Worm (Caenorhabditis elegans) whole organism, late embryonic: ENCODE results near the gene C37E2.2.

Source experiments
- C08G9.2 ChIP-seq: sonication (generic microtip); optimal IDR thresholded peaks from 2 replicates; lab custom pipeline; 2016; ENCODE audit warnings: mild to moderate bottlenecking, missing genetic modification characterization, moderate library complexity, missing compliant biosample characterization
- ahr-1 ChIP-seq: sonication (generic microtip); optimal IDR thresholded peaks from 2 replicates; lab custom pipeline; 2016; ENCODE audit warnings: missing genetic modification characterization, missing compliant biosample characterization
- ceh-14 ChIP-seq: sonication (generic microtip); optimal IDR thresholded peaks from 2 replicates; lab custom pipeline; 2016; ENCODE audit warnings: missing genotype, missing genetic modification characterization, missing compliant biosample characterization
- ceh-18 ChIP-seq: sonication (generic microtip); optimal IDR thresholded peaks from 2 replicates; lab custom pipeline; 2016; ENCODE audit warnings: missing genetic modification characterization, missing compliant biosample characterization
- ceh-22 ChIP-seq: sonication (generic microtip); optimal IDR thresholded peaks from 2 replicates; lab custom pipeline; 2017; ENCODE audit warnings: missing biosample characterization, missing genetic modification characterization
- ceh-30 ChIP-seq: fragments of 150-350 bp; optimal IDR thresholded peaks from 2 replicates; lab custom pipeline; 2014; ENCODE audit warnings: missing biosample characterization, missing genetic modification characterization
- ceh-48 ChIP-seq: sonication (generic microtip); optimal IDR thresholded peaks from 2 replicates; lab custom pipeline; 2016; ENCODE audit warnings: missing genetic modification characterization, inconsistent platforms, missing compliant biosample characterization
- ceh-9 ChIP-seq: sonication (generic microtip); optimal IDR thresholded peaks from 2 replicates; lab custom pipeline; 2016; ENCODE audit warnings: mild to moderate bottlenecking, missing genetic modification characterization, inconsistent platforms, missing compliant biosample characterization
- dmd-4 ChIP-seq: sonication (generic microtip); optimal IDR thresholded peaks from 2 replicates; lab custom pipeline; 2016; ENCODE audit warnings: borderline replicate concordance, missing genetic modification characterization, missing compliant biosample characterization
- elt-2 ChIP-seq: sonication (generic microtip); optimal IDR thresholded peaks from 2 replicates; lab custom pipeline; 2016; ENCODE audit warnings: missing genetic modification reagents, missing genetic modification characterization, missing compliant biosample characterization
- elt-4 ChIP-seq: sonication (generic microtip); optimal IDR thresholded peaks from 2 replicates; lab custom pipeline; 2016; ENCODE audit warnings: missing genetic modification characterization, missing compliant biosample characterization
- ets-4 ChIP-seq: sonication (generic microtip); optimal IDR thresholded peaks from 2 replicates; lab custom pipeline; 2016; ENCODE audit warnings: missing genetic modification characterization, missing compliant biosample characterization
- eyg-1 ChIP-seq: sonication (generic microtip); optimal IDR thresholded peaks from 2 replicates; lab custom pipeline; 2016; ENCODE audit warnings: missing genotype, missing genetic modification characterization, missing compliant biosample characterization
- fax-1 ChIP-seq: sonication (generic microtip); optimal IDR thresholded peaks from 2 replicates; lab custom pipeline; 2016; ENCODE audit warnings: missing genotype, missing genetic modification characterization, missing compliant biosample characterization
- fkh-10 ChIP-seq: fragments of 150-350 bp; optimal IDR thresholded peaks from 2 replicates; lab custom pipeline; 2014; ENCODE audit warnings: missing biosample characterization, missing genetic modification reagents, missing genetic modification characterization
- fkh-6 ChIP-seq: sonication (generic microtip); optimal IDR thresholded peaks from 2 replicates; lab custom pipeline; 2016; ENCODE audit warnings: missing genetic modification characterization, missing compliant biosample characterization
- gmeb-2 ChIP-seq: sonication (generic microtip); optimal IDR thresholded peaks from 2 replicates; lab custom pipeline; 2016; ENCODE audit warnings: missing genetic modification characterization, inconsistent platforms, missing compliant biosample characterization
- hlh-13 ChIP-seq: fragments of 200-800 bp; sonication (Bioruptor generic); optimal IDR thresholded peaks from 2 replicates; lab custom pipeline; 2018; ENCODE audit warnings: mild to moderate bottlenecking, missing genetic modification characterization, missing compliant biosample characterization
- hlh-15 ChIP-seq: sonication (generic microtip); optimal IDR thresholded peaks from 2 replicates; lab custom pipeline; 2016; ENCODE audit warnings: missing genetic modification characterization, missing compliant biosample characterization
- hlh-30 ChIP-seq: sonication (generic microtip); optimal IDR thresholded peaks from 2 replicates; lab custom pipeline; 2017; ENCODE audit warnings: antibody characterized with exemption, missing genetic modification characterization, missing compliant biosample characterization; ENCODE audit not compliant: insufficient read depth
- hlh-8 ChIP-seq: sonication (generic microtip); optimal IDR thresholded peaks from 2 replicates; lab custom pipeline; 2016; ENCODE audit warnings: missing genotype, missing genetic modification characterization, missing compliant biosample characterization
- lim-6 ChIP-seq: sonication (generic microtip); optimal IDR thresholded peaks from 2 replicates; lab custom pipeline; 2016; ENCODE audit warnings: missing genetic modification characterization, missing compliant biosample characterization
- lin-11 ChIP-seq: fragments of 200-800 bp; sonication (Bioruptor generic); optimal IDR thresholded peaks from 2 replicates; lab custom pipeline; 2018; ENCODE audit warnings: mild to moderate bottlenecking, missing genetic modification characterization, missing compliant biosample characterization
- mec-3 ChIP-seq: sonication (generic microtip); optimal IDR thresholded peaks from 2 replicates; lab custom pipeline; 2016; ENCODE audit warnings: borderline replicate concordance, missing genetic modification characterization, missing compliant biosample characterization
- nfya-1 ChIP-seq: sonication (generic microtip); optimal IDR thresholded peaks from 2 replicates; lab custom pipeline; 2017; ENCODE audit warnings: missing genetic modification characterization, mild to moderate bottlenecking, missing compliant biosample characterization, antibody characterized with exemption, moderate library complexity
- nhr-232 ChIP-seq: sonication (generic microtip); optimal IDR thresholded peaks from 2 replicates; lab custom pipeline; 2016; ENCODE audit warnings: missing genetic modification characterization, missing compliant biosample characterization
- npax-4 ChIP-seq: sonication (generic microtip); optimal IDR thresholded peaks from 2 replicates; lab custom pipeline; 2016; ENCODE audit warnings: missing genetic modification characterization, missing compliant biosample characterization
- pag-3 ChIP-seq: sonication (generic microtip); optimal IDR thresholded peaks from 2 replicates; lab custom pipeline; 2016; ENCODE audit warnings: missing compliant biosample characterization, missing genetic modification characterization, borderline replicate concordance
- pax-1 ChIP-seq: fragments of 150-350 bp; optimal IDR thresholded peaks from 2 replicates; lab custom pipeline; 2014; ENCODE audit warnings: missing biosample characterization, missing genetic modification characterization
- pha-4 ChIP-seq: fragments of 150-350 bp; optimal IDR thresholded peaks from 2 replicates; lab custom pipeline; 2018; ENCODE audit warnings: missing biosample characterization, missing genetic modification reagents, missing genetic modification characterization
- pqm-1 ChIP-seq: sonication (generic microtip); optimal IDR thresholded peaks from 2 replicates; lab custom pipeline; 2016; ENCODE audit warnings: missing genetic modification characterization, missing compliant biosample characterization
- ref-2 ChIP-seq: sonication (generic microtip); optimal IDR thresholded peaks from 2 replicates; lab custom pipeline; 2016; ENCODE audit warnings: missing genetic modification characterization, missing compliant biosample characterization
- sox-2 ChIP-seq: fragments of 200-800 bp; sonication (Bioruptor generic); IDR thresholded peaks from 2 replicates; pipeline ENCODE4 v1.3.6; 2022; ENCODE audit warnings: missing genetic modification reagents, missing genetic modification characterization, missing compliant biosample characterization
- ttx-3 ChIP-seq: sonication (generic microtip); optimal IDR thresholded peaks from 2 replicates; lab custom pipeline; 2016; ENCODE audit warnings: missing genetic modification reagents, missing genetic modification characterization, missing compliant biosample characterization
- unc-3 ChIP-seq, 2 experiments: fragments of 200-800 bp in 1 of 2; sonication (Bioruptor generic) in 1 of 2; sonication (generic microtip) in 1 of 2; conservative IDR thresholded peaks in 1 of 2; optimal IDR thresholded peaks in 1 of 2; 2 replicates each; pipeline versions ENCODE4 v1.3.6 to Lab custom; 2016 to 2022; ENCODE audit warnings: missing compliant biosample characterization in 2 of 2, missing genetic modification characterization in 2 of 2, missing genetic modification reagents in 1 of 2
- unc-42 ChIP-seq: sonication (generic microtip); optimal IDR thresholded peaks from 2 replicates; lab custom pipeline; 2016; ENCODE audit warnings: missing genotype, missing genetic modification characterization, missing compliant biosample characterization
- unc-55 ChIP-seq: sonication (generic microtip); optimal IDR thresholded peaks from 2 replicates; lab custom pipeline; 2017; ENCODE audit warnings: missing biosample characterization, missing genetic modification reagents, missing genetic modification characterization
- unc-86 ChIP-seq: sonication (generic microtip); optimal IDR thresholded peaks from 2 replicates; lab custom pipeline; 2016; ENCODE audit warnings: missing genetic modification characterization, missing compliant biosample characterization

Gene C37E2.2

ce11 chrX:14185631-14186030 lies 9.8 kb downstream of the C37E2.2 start:
- TF ChIP-seq ets-4 (tag; lab: Kevin White, UChicago), result no peak
- no peak for TF ChIP-seq unc-86 (tag; lab: Kevin White, UChicago)
- no peak for TF ChIP-seq lin-11 (tag; lab: Kevin White, UChicago)
- no peak for TF ChIP-seq lim-6
- TF ChIP-seq ceh-48 (tag; lab: Kevin White, UChicago), result no peak
- TF ChIP-seq ceh-9 (tag; lab: Kevin White, UChicago), result no peak
- no peak for TF ChIP-seq pqm-1
- no peak for TF ChIP-seq unc-42
- no peak for TF ChIP-seq C08G9.2
- TF ChIP-seq ahr-1 (tag; lab: Kevin White, UChicago), result no peak
- TF ChIP-seq elt-4 (tag; lab: Kevin White, UChicago), result no peak
- no peak for TF ChIP-seq unc-3 (GFP tag; conservative IDR thresholded peaks at IDR 0.05; lab: Robert Waterston, UW)
- no peak for TF ChIP-seq unc-3 (tag; optimal IDR thresholded peaks at IDR 0.05; lab: Kevin White, UChicago)
- TF ChIP-seq dmd-4 (tag; lab: Kevin White, UChicago), result no peak
- TF ChIP-seq ceh-22 (tag; lab: Kevin White, UChicago), result no peak
- no peak for TF ChIP-seq pha-4
- no peak for TF ChIP-seq fkh-6

- TF ChIP-seq ceh-18 (tag; lab: Kevin White, UChicago), result no peak
- no peak for TF ChIP-seq lin-11 (tag; lab: Kevin White, UChicago)
- no peak for TF ChIP-seq pha-4
- no peak for TF ChIP-seq fkh-10
- TF ChIP-seq ceh-14, result no peak
- no peak for TF ChIP-seq gmeb-2 (tag; lab: Kevin White, UChicago)
- no peak for TF ChIP-seq eyg-1 (tag; lab: Kevin White, UChicago)
- no peak for TF ChIP-seq npax-4 (tag; lab: Kevin White, UChicago)
- no peak for TF ChIP-seq unc-86 (tag; lab: Kevin White, UChicago)
- no peak for TF ChIP-seq mec-3
- no peak for TF ChIP-seq nhr-232
- TF ChIP-seq, all 69 proteins: peak for 0
Observed at ce11 chrX:14186466-14186865, 10.6 kb downstream of the C37E2.2 start, which contains the start of gene ceh-36. TSS of gene ceh-36 (minus strand) at chrX:14186566.

ce11 chrX:14194251-14194650 lies 18.4 kb downstream of the C37E2.2 start:
- TF ChIP-seq elt-2 (tag; lab: Kevin White, UChicago) (peak; percentile 60), unc-55 (no peak)

ce11 chrX:14206321-14206720 lies 30.5 kb downstream of the C37E2.2 start:
- TF ChIP-seq mec-3, result no peak
- TF ChIP-seq ceh-22 (tag; lab: Kevin White, UChicago), result no peak
- TF ChIP-seq npax-4 (tag; lab: Kevin White, UChicago), result no peak
- no peak for TF ChIP-seq hlh-13
- no peak for TF ChIP-seq ref-2
- TF ChIP-seq pqm-1, result no peak
- TF ChIP-seq ttx-3, result no peak
- no peak for TF ChIP-seq ahr-1 (tag; lab: Kevin White, UChicago)
- TF ChIP-seq hlh-30 (tag; lab: Kevin White, UChicago), result no peak
- no peak for TF ChIP-seq ceh-30 (tag; lab: Kevin White, UChicago)
- no peak for TF ChIP-seq dmd-4 (tag; lab: Kevin White, UChicago)
- no peak for TF ChIP-seq nfya-1 (tag; lab: Kevin White, UChicago)
- TF ChIP-seq, all 69 proteins: peak for 0

- TF ChIP-seq lin-11 (tag; lab: Kevin White, UChicago) (no peak), elt-2 (tag; lab: Kevin White, UChicago) (peak; percentile 75), nfya-1 (tag; lab: Kevin White, UChicago) (no peak)
Observed at ce11 chrX:14207942-14208341, 32.1 kb downstream of the C37E2.2 start, which contains the start of gene ceh-37. TSS of gene ceh-37 (minus strand) at chrX:14208000.

ce11 chrX:14213314-14213713 lies 37.5 kb downstream of the C37E2.2 start:
- TF ChIP-seq sox-2 (GFP tag; lab: Robert Waterston, UW) (no peak), pax-1 (tag; lab: Kevin White, UChicago) (no peak), ttx-3 (no peak), hlh-15 (tag; lab: Kevin White, UChicago) (no peak), ceh-30 (tag; lab: Kevin White, UChicago) (no peak), pag-3 (no peak), fax-1 (tag; lab: Kevin White, UChicago) (no peak), hlh-8 (tag; lab: Kevin White, UChicago) (no peak), npax-4 (tag; lab: Kevin White, UChicago) (no peak), unc-55 (no peak), lin-11 (tag; lab: Kevin White, UChicago) (no peak), lim-6 (no peak), elt-2 (tag; lab: Kevin White, UChicago) (no peak), fkh-6 (no peak)
